Fruit fly (Drosophila melanogaster) whole organism, embryonic: ENCODE data around the gene Edg78E.
A peak's percentile ranks its signal among the peaks of the same experiment; 100 is the strongest.

Experiments used
- Atf6 ChIP-seq: fragments of 200-800 bp; sonication (Bioruptor generic); IDR thresholded peaks from 2 replicates; pipeline ENCODE4 v1.3.6; 2022; ENCODE audit warnings: missing biosample characterization, missing genetic modification characterization
- BEAF-32 ChIP-seq: fragments of 200-800 bp; sonication (Bioruptor generic); optimal IDR thresholded peaks from 3 replicates; lab custom pipeline; 2017; ENCODE audit warnings: missing biosample characterization, missing genetic modification characterization, mild to moderate bottlenecking, moderate library complexity, missing genetic modification reagents
- Blimp-1 ChIP-seq: fragments of 200-800 bp; sonication (Bioruptor generic); optimal IDR thresholded peaks from 3 replicates; lab custom pipeline; 2018; ENCODE audit warnings: missing biosample characterization, missing genetic modification characterization, mild to moderate bottlenecking, moderate library complexity, missing genetic modification reagents
- BtbVII ChIP-seq: fragments of 200-800 bp; sonication (Bioruptor generic); optimal IDR thresholded peaks from 3 replicates; lab custom pipeline; 2017; ENCODE audit warnings: missing biosample characterization, mild to moderate bottlenecking, missing genetic modification characterization
- CG1024 ChIP-seq: fragments of 200-800 bp; sonication (Bioruptor generic); IDR thresholded peaks from 2 replicates; pipeline ENCODE4 v1.3.6; 2022; ENCODE audit warnings: missing biosample characterization, missing genetic modification characterization
- CG10366 ChIP-seq: fragments of 200-800 bp; sonication (Bioruptor generic); IDR thresholded peaks from 2 replicates; pipeline ENCODE4 v1.3.6; 2022; ENCODE audit warnings: missing biosample characterization, missing genetic modification characterization
- CG10565 ChIP-seq: fragments of 200-800 bp; sonication (Bioruptor generic); optimal IDR thresholded peaks from 3 replicates; lab custom pipeline; 2016; ENCODE audit warnings: missing biosample characterization, mild to moderate bottlenecking, missing genetic modification characterization
- CG11456 ChIP-seq: fragments of 200-800 bp; sonication (Bioruptor generic); IDR thresholded peaks from 3 replicates; pipeline ENCODE4 v1.3.6; 2022; ENCODE audit warnings: missing biosample characterization, missing genetic modification characterization
- CG11695 ChIP-seq: fragments of 200-800 bp; sonication (Bioruptor generic); IDR thresholded peaks from 3 replicates; pipeline ENCODE4 v1.3.6; 2022; ENCODE audit warnings: missing biosample characterization, missing genetic modification characterization
- CG12299 ChIP-seq: fragments of 200-800 bp; sonication (Bioruptor generic); optimal IDR thresholded peaks from 2 replicates; lab custom pipeline; 2018; ENCODE audit warnings: missing biosample characterization, mild to moderate bottlenecking, missing genetic modification characterization
- CG14441 ChIP-seq: fragments of 200-800 bp; sonication (Bioruptor generic); IDR thresholded peaks from 2 replicates; pipeline ENCODE4 v1.3.6; 2022; ENCODE audit warnings: missing biosample characterization, missing genetic modification characterization
- CG14965 ChIP-seq: fragments of 200-800 bp; sonication (Bioruptor generic); optimal IDR thresholded peaks from 2 replicates; lab custom pipeline; 2016; ENCODE audit warnings: missing biosample characterization, missing genetic modification characterization, borderline replicate concordance
- CG17568 ChIP-seq: fragments of 200-800 bp; sonication (Bioruptor generic); optimal IDR thresholded peaks from 2 replicates; lab custom pipeline; 2018; ENCODE audit warnings: missing biosample characterization, mild to moderate bottlenecking, missing genetic modification characterization, moderate library complexity
- CG2889 ChIP-seq: fragments of 200-800 bp; sonication (Bioruptor generic); IDR thresholded peaks from 3 replicates; pipeline ENCODE4 v1.3.6; 2022; ENCODE audit warnings: missing biosample characterization, missing genetic modification characterization
- CG3163 ChIP-seq: fragments of 200-800 bp; sonication (Bioruptor generic); optimal IDR thresholded peaks from 3 replicates; lab custom pipeline; 2016; ENCODE audit warnings: missing biosample characterization, missing genetic modification characterization
- CG32772 ChIP-seq: fragments of 200-800 bp; sonication (Bioruptor generic); IDR thresholded peaks from 2 replicates; pipeline ENCODE4 v1.3.6; 2022; ENCODE audit warnings: missing biosample characterization, missing genetic modification characterization
- CG3726 ChIP-seq: fragments of 200-800 bp; sonication (Bioruptor generic); IDR thresholded peaks from 3 replicates; pipeline ENCODE4, ENCODE4 v1.3.6; 2022; ENCODE audit warnings: missing biosample characterization, missing genetic modification characterization
- CG5245 ChIP-seq: fragments of 200-800 bp; sonication (Bioruptor generic); optimal IDR thresholded peaks from 3 replicates; lab custom pipeline; 2016; ENCODE audit warnings: missing biosample characterization, missing genetic modification characterization
- CG6683 ChIP-seq: fragments of 200-800 bp; sonication (Bioruptor generic); optimal IDR thresholded peaks from 2 replicates; lab custom pipeline; 2017; ENCODE audit warnings: missing biosample characterization, mild to moderate bottlenecking, missing genetic modification characterization, missing genetic modification reagents
- CG6765 ChIP-seq: fragments of 200-800 bp; sonication (Bioruptor generic); optimal IDR thresholded peaks from 3 replicates; lab custom pipeline; 2017; ENCODE audit warnings: missing biosample characterization, mild to moderate bottlenecking, missing genetic modification characterization
- CG7271 ChIP-seq: fragments of 200-800 bp; sonication (Bioruptor generic); optimal IDR thresholded peaks from 2 replicates; lab custom pipeline; 2018; ENCODE audit warnings: missing biosample characterization, mild to moderate bottlenecking, missing genetic modification characterization, moderate library complexity
- CG8944 ChIP-seq: fragments of 200-800 bp; sonication (Bioruptor generic); optimal IDR thresholded peaks from 3 replicates; lab custom pipeline; 2016; ENCODE audit warnings: missing biosample characterization, missing genetic modification characterization
- CG9817 ChIP-seq: fragments of 200-800 bp; sonication (Bioruptor generic); optimal IDR thresholded peaks from 2 replicates; lab custom pipeline; 2018; ENCODE audit warnings: missing biosample characterization, mild to moderate bottlenecking, missing genetic modification characterization, moderate library complexity
- CrebB ChIP-seq: fragments of 200-800 bp; sonication (Bioruptor generic); optimal IDR thresholded peaks from 3 replicates; lab custom pipeline; 2018; ENCODE audit warnings: missing biosample characterization, mild to moderate bottlenecking, missing genetic modification characterization
- Doc3 ChIP-seq: fragments of 200-800 bp; sonication (Bioruptor generic); IDR thresholded peaks from 3 replicates; pipeline ENCODE4 v1.3.6; 2022; ENCODE audit warnings: missing biosample characterization, missing genetic modification characterization; ENCODE audit not compliant: partially characterized antibody
- E2f1 ChIP-seq: fragments of 200-800 bp; sonication (Bioruptor generic); IDR thresholded peaks from 2 replicates; pipeline ENCODE4 v1.3.6; 2022; ENCODE audit warnings: missing biosample characterization, missing genetic modification characterization
- Fer3 ChIP-seq: fragments of 200-800 bp; sonication (Bioruptor generic); optimal IDR thresholded peaks from 2 replicates; lab custom pipeline; 2018; ENCODE audit warnings: missing biosample characterization, mild to moderate bottlenecking, missing genetic modification characterization, moderate library complexity
- Oaz ChIP-seq: fragments of 200-800 bp; sonication (Bioruptor generic); IDR thresholded peaks from 2 replicates; pipeline ENCODE4 v1.3.6; 2022; ENCODE audit warnings: missing biosample characterization, missing genetic modification characterization
- Vsx1 ChIP-seq: fragments of 200-800 bp; sonication (Bioruptor generic); optimal IDR thresholded peaks from 2 replicates; lab custom pipeline; 2017; ENCODE audit warnings: missing biosample characterization, mild to moderate bottlenecking, missing genetic modification characterization, missing genetic modification reagents
- crc ChIP-seq: fragments of 200-800 bp; sonication (Bioruptor generic); optimal IDR thresholded peaks from 2 replicates; lab custom pipeline; 2016; ENCODE audit warnings: missing biosample characterization, missing genetic modification characterization
- fru ChIP-seq: fragments of >200 bp; optimal IDR thresholded peaks from 2 replicates; lab custom pipeline; 2017
- gcm2 ChIP-seq: fragments of 200-800 bp; sonication (Bioruptor generic); optimal IDR thresholded peaks from 2 replicates; lab custom pipeline; 2016; ENCODE audit warnings: missing biosample characterization, missing genetic modification characterization
- grn ChIP-seq: fragments of 200-800 bp; sonication (Bioruptor generic); optimal IDR thresholded peaks from 3 replicates; lab custom pipeline; 2017; ENCODE audit warnings: missing biosample characterization, missing genetic modification characterization
- hbn ChIP-seq: fragments of 200-800 bp; sonication (Bioruptor generic); IDR thresholded peaks from 2 replicates; pipeline ENCODE4 v1.3.6; 2022; ENCODE audit warnings: missing biosample characterization, missing genetic modification characterization; ENCODE audit not compliant: partially characterized antibody
- hkb ChIP-seq, 2 experiments: fragments of 200-800 bp in 1 of 2; fragments of >200 bp in 1 of 2; sonication (Bioruptor generic) in 1 of 2; IDR thresholded peaks in 1 of 2; optimal IDR thresholded peaks in 1 of 2; 2 replicates each; pipeline versions ENCODE4 v1.3.6 to Lab custom; 2017 to 2022; ENCODE audit warnings: missing biosample characterization in 1 of 2, missing genetic modification characterization in 1 of 2
- ind ChIP-seq: fragments of 200-800 bp; sonication (Bioruptor generic); optimal IDR thresholded peaks from 3 replicates; lab custom pipeline; 2016; ENCODE audit warnings: missing biosample characterization, missing genetic modification characterization
- inv ChIP-seq: fragments of 200-800 bp; sonication (Bioruptor generic); IDR thresholded peaks from 2 replicates; pipeline ENCODE4 v1.3.6; 2022; ENCODE audit warnings: missing biosample characterization, missing genetic modification characterization; ENCODE audit not compliant: partially characterized antibody
- jigr1 ChIP-seq: fragments of 200-800 bp; sonication (Bioruptor generic); IDR thresholded peaks from 3 replicates; pipeline ENCODE4 v1.3.6; 2022; ENCODE audit warnings: missing biosample characterization, missing genetic modification characterization
- lilli ChIP-seq: fragments of 200-800 bp; sonication (Bioruptor generic); optimal IDR thresholded peaks from 3 replicates; lab custom pipeline; 2016; ENCODE audit warnings: missing biosample characterization, missing genetic modification characterization
- nau ChIP-seq: fragments of 200-800 bp; sonication (Bioruptor generic); optimal IDR thresholded peaks from 3 replicates; lab custom pipeline; 2017; ENCODE audit warnings: missing biosample characterization, mild to moderate bottlenecking, missing genetic modification characterization, missing genetic modification reagents
- onecut ChIP-seq: fragments of 200-800 bp; sonication (Bioruptor generic); IDR thresholded peaks from 2 replicates; pipeline ENCODE4 v1.3.6; 2022; ENCODE audit warnings: missing biosample characterization, missing genetic modification characterization
- pan ChIP-seq, 4 experiments: fragments of >200 bp in 3 of 4; fragments of 200-800 bp in 1 of 4; sonication (Bioruptor generic) in 1 of 4; optimal IDR thresholded peaks in 3 of 4; IDR thresholded peaks in 1 of 4; 2 replicates each; pipeline versions ENCODE4 v1.3.6 to Lab custom; 2017 to 2022; ENCODE audit warnings: missing biosample characterization in 2 of 4, missing genetic modification characterization in 2 of 4, mixed read lengths in 1 of 4
- pb ChIP-seq: fragments of 200-800 bp; sonication (Bioruptor generic); optimal IDR thresholded peaks from 3 replicates; lab custom pipeline; 2016; ENCODE audit warnings: missing biosample characterization, missing genetic modification characterization
- prd ChIP-seq, 3 experiments: fragments of >200 bp in 2 of 3; fragments of 200-800 bp in 1 of 3; sonication (Bioruptor generic) in 1 of 3; optimal IDR thresholded peaks in 2 of 3; IDR thresholded peaks in 1 of 3; 2 replicates in 2 of 3; 3 replicates in 1 of 3; pipeline versions ENCODE4 v1.3.6 to Lab custom; 2017 to 2022; ENCODE audit warnings: missing biosample characterization in 1 of 3, missing genetic modification characterization in 1 of 3
- psq ChIP-seq: fragments of 200-800 bp; sonication (Bioruptor generic); optimal IDR thresholded peaks from 2 replicates; lab custom pipeline; 2017; ENCODE audit warnings: missing biosample characterization, missing genetic modification characterization
- sens ChIP-seq: fragments of 200-800 bp; sonication (Bioruptor generic); peaks from one replicate; lab custom pipeline; 2016; ENCODE audit warnings: missing biosample characterization, missing genetic modification characterization
- trem ChIP-seq: fragments of 200-800 bp; optimal IDR thresholded peaks from 3 replicates; lab custom pipeline; 2019; ENCODE audit warnings: missing biosample characterization, mild to moderate bottlenecking, missing genetic modification characterization, moderate library complexity
- vnd ChIP-seq: fragments of 200-800 bp; sonication (Bioruptor generic); IDR thresholded peaks from 3 replicates; pipeline ENCODE4 v1.3.6; 2022; ENCODE audit warnings: missing biosample characterization, missing genetic modification characterization; ENCODE audit not compliant: partially characterized antibody

Gene Edg78E

dm6 chr3L:21285639-21286338 is 11.8 kb downstream of the Edg78E start, which contains the start of the genes CG12974 and pzg (continued):
- TF ChIP-seq CG1024 (GFP tag; lab: Robert Waterston, UW) (no peak), onecut (peak; percentile 83), Blimp-1 (peak; percentile 85), CG6683 (GFP tag; lab: Kevin White, UChicago) (no peak), E2f1 (GFP tag; lab: Robert Waterston, UW) (peak; percentile 82), CG11695 (GFP tag; lab: Robert Waterston, UW) (peak; percentile 34; the same call in 1 of the 3 replicates), sens (GFP tag; lab: Kevin White, UChicago) (peak; percentile 82), prd (optimal IDR thresholded peaks at IDR 0.05; lab: Kevin White, UChicago) (no peak), prd (GFP tag; IDR thresholded peaks at IDR 0.05; lab: Robert Waterston, UW) (peak; percentile 91), CG14965 (no peak), CrebB (tag; lab: Kevin White, UChicago) (peak; percentile 44), CG6765 (GFP tag; lab: Kevin White, UChicago) (peak; percentile 65), Oaz (peak; percentile 90), Doc3 (GFP tag; lab: Robert Waterston, UW) (no peak), CG10366 (GFP tag; lab: Robert Waterston, UW) (peak; percentile 84), CG10565 (GFP tag; lab: Kevin White, UChicago) (no peak), BtbVII (GFP tag; lab: Kevin White, UChicago) (peak; percentile 27), CG11456 (GFP tag; lab: Robert Waterston, UW) (peak; percentile 83), CG17568 (GFP tag; lab: Kevin White, UChicago) (no peak), CG2889 (GFP tag; lab: Robert Waterston, UW) (peak; percentile 80; the same call in 2 of the 3 replicates), CG5245 (GFP tag; lab: Kevin White, UChicago) (no peak), gcm2 (GFP tag; lab: Kevin White, UChicago) (peak; percentile 28), pan (optimal IDR thresholded peaks at IDR 0.05; lab: Kevin White, UChicago) (no peak), pan (GFP tag; optimal IDR thresholded peaks at IDR 0.05 in 1 of 2, IDR thresholded peaks at IDR 0.05 in 1 of 2) (peak in 1 of 2 experiments; percentile 79), CG8944 (GFP tag; lab: Kevin White, UChicago) (peak; percentile 48), CG14441 (GFP tag; lab: Robert Waterston, UW) (peak; percentile 70), Vsx1 (GFP tag; lab: Kevin White, UChicago) (peak; percentile 61), ind (peak; percentile 64), Fer3 (tag; lab: Kevin White, UChicago) (peak; percentile 68), vnd (GFP tag; lab: Robert Waterston, UW) (peak; percentile 73), hbn (GFP tag; lab: Robert Waterston, UW) (peak; percentile 20), BEAF-32 (GFP tag; lab: Kevin White, UChicago) (peak; percentile 69), CG3726 (GFP tag; lab: Robert Waterston, UW) (peak; percentile 61; the same call in 1 of the 3 replicates), Atf6 (peak; percentile 82), CG32772 (GFP tag; lab: Robert Waterston, UW) (peak; percentile 87), hkb (optimal IDR thresholded peaks at IDR 0.05; lab: Kevin White, UChicago) (peak; percentile 92), hkb (GFP tag; IDR thresholded peaks at IDR 0.05; lab: Robert Waterston, UW) (no peak), CG3163 (GFP tag; lab: Kevin White, UChicago) (peak; percentile 64), psq (GFP tag; lab: Kevin White, UChicago) (no peak), inv (GFP tag; lab: Robert Waterston, UW) (peak; percentile 85), nau (GFP tag; lab: Kevin White, UChicago) (no peak), crc (no peak), grn (GFP tag; lab: Kevin White, UChicago) (no peak), trem (peak; percentile 71), CG12299 (tag; lab: Kevin White, UChicago) (peak; percentile 20), fru (lab: Kevin White, UChicago) (no peak), pb (GFP tag; lab: Kevin White, UChicago) (peak; percentile 39), lilli (GFP tag; lab: Kevin White, UChicago) (peak; percentile 78), CG9817 (tag; lab: Kevin White, UChicago) (peak; percentile 87), jigr1 (peak; percentile 64; the same call in 1 of the 3 replicates), CG7271 (peak; percentile 64)
